Worm (Caenorhabditis elegans) whole organism, L4 larva: ENCODE results near the gene K01A2.10.

Experiments used
- F10B5.3 ChIP-seq: sonication (generic microtip); optimal IDR thresholded peaks from 2 replicates; lab custom pipeline; 2016; ENCODE audit warnings: mild to moderate bottlenecking, missing genetic modification characterization, missing compliant biosample characterization
- F44E2.7 ChIP-seq: fragments of 200-800 bp; sonication (Bioruptor generic); IDR thresholded peaks from 2 replicates; pipeline ENCODE4 v2.1.2; 2022; ENCODE audit warnings: missing genetic modification characterization, missing compliant biosample characterization
- T26A8.4 ChIP-seq: fragments of 200-800 bp; sonication (Bioruptor generic); IDR thresholded peaks from 2 replicates; pipeline ENCODE4 v1.3.6; 2022; ENCODE audit warnings: missing genetic modification characterization, missing compliant biosample characterization
- Y75B8A.6 ChIP-seq: fragments of 200-800 bp; sonication (Bioruptor generic); IDR thresholded peaks from 2 replicates; pipeline ENCODE4 v1.3.6; 2022; ENCODE audit warnings: missing genetic modification reagents, missing genetic modification characterization, missing compliant biosample characterization
- ZK546.5 ChIP-seq, 2 experiments: sonication (generic microtip); optimal IDR thresholded peaks; 2 replicates each; lab custom pipeline; 2017; ENCODE audit warnings: missing biosample characterization in 2 of 2, missing genetic modification characterization in 2 of 2
- ama-1 ChIP-seq: fragments of 150-350 bp; optimal IDR thresholded peaks from 2 replicates; lab custom pipeline; 2014; ENCODE audit warnings: inconsistent platforms, mixed read lengths
- arid-1 ChIP-seq: fragments of 200-800 bp; sonication (Bioruptor generic); conservative IDR thresholded peaks from 2 replicates; pipeline ENCODE4 v1.3.6; 2022; ENCODE audit warnings: missing genetic modification reagents, missing genetic modification characterization, missing compliant biosample characterization
- attf-4 ChIP-seq: sonication (generic microtip); optimal IDR thresholded peaks from 3 replicates; lab custom pipeline; 2017; ENCODE audit warnings: missing biosample characterization, missing genetic modification characterization
- ceh-32 ChIP-seq: sonication (generic microtip); optimal IDR thresholded peaks from 2 replicates; lab custom pipeline; 2016; ENCODE audit warnings: mild to moderate bottlenecking, missing genetic modification characterization, missing compliant biosample characterization; ENCODE audit not compliant: poor library complexity
- ceh-62 ChIP-seq: sonication (generic microtip); optimal IDR thresholded peaks from 2 replicates; lab custom pipeline; 2017; ENCODE audit warnings: missing biosample characterization, missing genetic modification characterization
- ceh-82 ChIP-seq: sonication (generic microtip); optimal IDR thresholded peaks from 2 replicates; lab custom pipeline; 2017; ENCODE audit warnings: missing biosample characterization, missing genetic modification characterization
- daf-8 ChIP-seq: fragments of 200-800 bp; sonication (Bioruptor generic); IDR thresholded peaks from 2 replicates; pipeline ENCODE4 v1.3.6; 2022; ENCODE audit warnings: missing genetic modification characterization, missing compliant biosample characterization
- duxl-1 ChIP-seq: sonication (generic microtip); optimal IDR thresholded peaks from 2 replicates; lab custom pipeline; 2016; ENCODE audit warnings: mild to moderate bottlenecking, missing genetic modification characterization, moderate library complexity, missing compliant biosample characterization; ENCODE audit not compliant: poor library complexity
- dve-1 ChIP-seq: sonication (generic microtip); optimal IDR thresholded peaks from 2 replicates; lab custom pipeline; 2017; ENCODE audit warnings: antibody characterized with exemption, mild to moderate bottlenecking, missing genetic modification characterization, missing compliant biosample characterization; ENCODE audit not compliant: insufficient read depth
- gei-8 ChIP-seq: fragments of 200-800 bp; sonication (Bioruptor generic); optimal IDR thresholded peaks from 2 replicates; lab custom pipeline; 2018; ENCODE audit warnings: mild to moderate bottlenecking, missing genetic modification characterization, missing compliant biosample characterization
- hif-1 ChIP-seq, 2 experiments: sonication (generic microtip); optimal IDR thresholded peaks; 2 replicates each; lab custom pipeline; 2016 to 2017; ENCODE audit warnings: missing compliant biosample characterization in 2 of 2, missing genetic modification characterization in 2 of 2, missing genetic modification reagents in 2 of 2, missing genotype in 2 of 2, mild to moderate bottlenecking in 1 of 2
- hlh-11 ChIP-seq: fragments of 200-800 bp; sonication (Bioruptor generic); optimal IDR thresholded peaks from 2 replicates; lab custom pipeline; 2018; ENCODE audit warnings: mild to moderate bottlenecking, missing genetic modification characterization, missing compliant biosample characterization
- jun-1 ChIP-seq: fragments of 150-350 bp; optimal IDR thresholded peaks from 2 replicates; lab custom pipeline; 2014; ENCODE audit warnings: missing biosample characterization, missing genetic modification reagents, missing genetic modification characterization
- lin-39 ChIP-seq: fragments of 150-350 bp; optimal IDR thresholded peaks from 2 replicates; lab custom pipeline; 2014; ENCODE audit warnings: missing biosample characterization, missing genetic modification reagents, missing genetic modification characterization
- madf-9 ChIP-seq: fragments of 200-800 bp; sonication (Bioruptor generic); conservative IDR thresholded peaks from 2 replicates; pipeline ENCODE4 v1.3.6; 2022; ENCODE audit warnings: missing genetic modification reagents, missing genetic modification characterization, missing compliant biosample characterization
- mdt-29 ChIP-seq: fragments of 200-800 bp; sonication (Bioruptor generic); IDR thresholded peaks from 2 replicates; pipeline ENCODE4 v1.3.6; 2022; ENCODE audit warnings: missing genetic modification reagents, missing genetic modification characterization, missing compliant biosample characterization
- mxl-3 ChIP-seq: fragments of 200-800 bp; sonication (Bioruptor generic); optimal IDR thresholded peaks from 2 replicates; lab custom pipeline; 2018; ENCODE audit warnings: mild to moderate bottlenecking, missing genetic modification characterization, missing compliant biosample characterization
- nhr-102 ChIP-seq: sonication (generic microtip); optimal IDR thresholded peaks from 2 replicates; lab custom pipeline; 2016; ENCODE audit warnings: mild to moderate bottlenecking, missing genetic modification characterization, moderate library complexity, missing compliant biosample characterization
- nhr-11 ChIP-seq: fragments of 150-350 bp; optimal IDR thresholded peaks from 2 replicates; lab custom pipeline; 2014; ENCODE audit warnings: missing biosample characterization, missing genetic modification characterization
- nhr-41 ChIP-seq: fragments of 200-800 bp; sonication (Bioruptor generic); IDR thresholded peaks from 2 replicates; pipeline ENCODE4 v1.3.6; 2022; ENCODE audit warnings: missing genetic modification reagents, missing genetic modification characterization, missing compliant biosample characterization
- nhr-76 ChIP-seq: fragments of 150-350 bp; optimal IDR thresholded peaks from 2 replicates; lab custom pipeline; 2014; ENCODE audit warnings: missing biosample characterization, missing genetic modification characterization
- pha-4 ChIP-seq, 2 experiments: fragments of 150-350 bp in 1 of 2; fragments of 200-800 bp in 1 of 2; sonication (Bioruptor generic) in 1 of 2; IDR thresholded peaks in 1 of 2; optimal IDR thresholded peaks in 1 of 2; 2 replicates each; pipeline versions ENCODE4 v1.3.6 to Lab custom; 2014 to 2022; ENCODE audit warnings: missing genetic modification characterization in 2 of 2, missing genetic modification reagents in 2 of 2, missing biosample characterization in 1 of 2, missing compliant biosample characterization in 1 of 2
- php-3 ChIP-seq: fragments of 200-800 bp; sonication (Bioruptor generic); IDR thresholded peaks from 2 replicates; pipeline ENCODE4 v1.3.6; 2022; ENCODE audit warnings: missing genetic modification reagents, missing genetic modification characterization, missing compliant biosample characterization
- saeg-2 ChIP-seq: fragments of 200-800 bp; sonication (Bioruptor generic); IDR thresholded peaks from 2 replicates; pipeline ENCODE4 v1.3.6; 2022; ENCODE audit warnings: missing genetic modification reagents, missing genetic modification characterization, missing compliant biosample characterization
- skn-1 ChIP-seq: fragments of 150-350 bp; optimal IDR thresholded peaks from 2 replicates; lab custom pipeline; 2014; ENCODE audit warnings: missing biosample characterization, missing genetic modification characterization
- spr-1 ChIP-seq: sonication (generic microtip); optimal IDR thresholded peaks from 2 replicates; lab custom pipeline; 2016; ENCODE audit warnings: mild to moderate bottlenecking, missing genetic modification characterization, missing compliant biosample characterization
- spr-3 ChIP-seq: fragments of 200-800 bp; sonication (Bioruptor generic); optimal IDR thresholded peaks from 2 replicates; lab custom pipeline; 2018; ENCODE audit warnings: mild to moderate bottlenecking, missing genetic modification characterization, missing compliant biosample characterization
- tag-97 ChIP-seq: fragments of 200-800 bp; sonication (Bioruptor generic); IDR thresholded peaks from 2 replicates; pipeline ENCODE4 v1.3.6; 2022; ENCODE audit warnings: missing genetic modification characterization, missing compliant biosample characterization
- unc-130 ChIP-seq: sonication (generic microtip); optimal IDR thresholded peaks from 2 replicates; lab custom pipeline; 2016; ENCODE audit warnings: missing genetic modification reagents, missing genetic modification characterization, missing compliant biosample characterization
- unc-39 ChIP-seq: sonication (generic microtip); optimal IDR thresholded peaks from 2 replicates; lab custom pipeline; 2017; ENCODE audit warnings: missing biosample characterization, missing genetic modification characterization
- unc-62 ChIP-seq, 3 experiments: fragments of 150-350 bp in 1 of 3; sonication (generic microtip); optimal IDR thresholded peaks in 2 of 3; peaks in 1 of 3; 1 replicate in 1 of 3; 2 replicates in 2 of 3; lab custom pipeline; 2014 to 2017; ENCODE audit warnings: missing biosample characterization in 3 of 3, missing genetic modification characterization in 3 of 3, missing genetic modification reagents in 3 of 3, missing genotype in 1 of 3
- vab-7 ChIP-seq: fragments of 200-800 bp; sonication (Bioruptor generic); IDR thresholded peaks from 2 replicates; pipeline ENCODE4 v1.3.6; 2022; ENCODE audit warnings: missing genetic modification reagents, missing genetic modification characterization, missing compliant biosample characterization
- zag-1 ChIP-seq: fragments of 150-350 bp; optimal IDR thresholded peaks from 2 replicates; lab custom pipeline; 2014; ENCODE audit warnings: missing biosample characterization, missing genetic modification characterization
- zfp-2 ChIP-seq: sonication (generic microtip); optimal IDR thresholded peaks from 2 replicates; lab custom pipeline; 2016; ENCODE audit warnings: mild to moderate bottlenecking, missing genetic modification characterization, missing compliant biosample characterization
- zip-11 ChIP-seq: fragments of 200-800 bp; sonication (Bioruptor generic); IDR thresholded peaks from 2 replicates; pipeline ENCODE4 v1.3.6; 2022; ENCODE audit warnings: missing genetic modification characterization, missing compliant biosample characterization
- ztf-11 ChIP-seq: fragments of 150-350 bp; optimal IDR thresholded peaks from 2 replicates; lab custom pipeline; 2014; ENCODE audit warnings: missing biosample characterization, missing genetic modification characterization
- ztf-7 ChIP-seq: fragments of 150-350 bp; optimal IDR thresholded peaks from 2 replicates; lab custom pipeline; 2014; ENCODE audit warnings: missing biosample characterization, missing genetic modification characterization

K01A2.10 gene

ce11 chrII:300977-301772 lies 21.7 kb downstream of the K01A2.10 start, which contains the start of gene K01A2.5 (continued):
- TF ChIP-seq nhr-41 (GFP tag; lab: Robert Waterston, UW) = no peak
- no peak for TF ChIP-seq ceh-32 (tag; lab: Kevin White, UChicago)
- TF ChIP-seq ztf-11 (tag; lab: Kevin White, UChicago) = no peak
- TF ChIP-seq ceh-62 (tag; lab: Kevin White, UChicago) = no peak
- no peak for TF ChIP-seq gei-8 (GFP tag; lab: Kevin White, UChicago)
- no peak for TF ChIP-seq nhr-102 (tag; lab: Kevin White, UChicago)
- peak; percentile 35 for TF ChIP-seq mxl-3
- no peak for TF ChIP-seq duxl-1
- TF ChIP-seq php-3 (GFP tag; lab: Robert Waterston, UW) = no peak
- no peak for TF ChIP-seq ztf-7 (tag; lab: Kevin White, UChicago)
- TF ChIP-seq madf-9 (GFP tag; lab: Robert Waterston, UW) = no peak
- TF ChIP-seq zag-1 (tag; lab: Kevin White, UChicago) = no peak
- no peak for TF ChIP-seq ZK546.5 (tag; optimal IDR thresholded peaks at IDR 0.05; lab: Kevin White, UChicago)
- no peak for TF ChIP-seq arid-1
- TF ChIP-seq zfp-2 (tag; lab: Kevin White, UChicago) = no peak
- no peak for TF ChIP-seq unc-130 (GFP tag; lab: Kevin White, UChicago)
- peak; percentile 34 for TF ChIP-seq hlh-11 (tag; lab: Kevin White, UChicago)
- no peak for TF ChIP-seq mdt-29 (GFP tag; lab: Robert Waterston, UW)
- TF ChIP-seq Y75B8A.6 (GFP tag; lab: Robert Waterston, UW) = no peak
- no peak for TF ChIP-seq nhr-76 (tag; lab: Kevin White, UChicago)
- TF ChIP-seq ama-1 (lab: Kevin White, UChicago) = no peak
- no peak for TF ChIP-seq attf-4 (tag; lab: Kevin White, UChicago)
- TF ChIP-seq nhr-11 = no peak
- no peak for TF ChIP-seq unc-39 (tag; lab: Kevin White, UChicago)
- TF ChIP-seq hif-1 (tag; optimal IDR thresholded peaks at IDR 0.05; lab: Kevin White, UChicago) = no peak

ce11 chrII:299684-300083 lies 23.2 kb downstream of the K01A2.10 start, which contains the start of gene K01A2.6:
K01A2.6 (plus strand) TSS chrII:299984.
- TF ChIP-seq unc-62 (GFP tag; optimal IDR thresholded peaks at IDR 0.05 in 1 of 2; lab: Kevin White, UChicago) = peak in 1 of 2 experiments; percentile 14
- TF ChIP-seq unc-62 (tag; optimal IDR thresholded peaks at IDR 0.05; lab: Kevin White, UChicago) = no peak
- no peak for TF ChIP-seq zip-11 (GFP tag; lab: Robert Waterston, UW)
- no peak for TF ChIP-seq F10B5.3 (tag; lab: Kevin White, UChicago)
- TF ChIP-seq ceh-32 (tag; lab: Kevin White, UChicago) = no peak
- TF ChIP-seq spr-3 (GFP tag; lab: Kevin White, UChicago) = no peak
- no peak for TF ChIP-seq F44E2.7 (GFP tag; lab: Robert Waterston, UW)

ce11 chrII:296911-297440 lies 25.9 kb downstream of the K01A2.10 start, which contains the start of the genes clec-117 and B0432.1:
clec-117 (minus strand) TSS chrII:297011.
B0432.1 (plus strand) TSS chrII:297390.
- no peak for TF ChIP-seq tag-97 (GFP tag; lab: Robert Waterston, UW)
- no peak for TF ChIP-seq skn-1
- no peak for TF ChIP-seq saeg-2
- no peak for TF ChIP-seq madf-9 (GFP tag; lab: Robert Waterston, UW)
- TF ChIP-seq daf-8 (GFP tag; lab: Robert Waterston, UW) = no peak
- TF ChIP-seq T26A8.4 (GFP tag; lab: Robert Waterston, UW) = no peak
- no peak for TF ChIP-seq php-3 (GFP tag; lab: Robert Waterston, UW)
- TF ChIP-seq zag-1 (tag; lab: Kevin White, UChicago) = no peak
- TF ChIP-seq pha-4 (GFP tag; IDR thresholded peaks at IDR 0.05; lab: Robert Waterston, UW) = no peak
- TF ChIP-seq pha-4 (tag; optimal IDR thresholded peaks at IDR 0.05; lab: Kevin White, UChicago) = no peak
- no peak for TF ChIP-seq spr-1 (tag; lab: Kevin White, UChicago)
- no peak for TF ChIP-seq hlh-11 (tag; lab: Kevin White, UChicago)
- TF ChIP-seq vab-7 (GFP tag; lab: Robert Waterston, UW) = no peak
- TF ChIP-seq ceh-82 (tag; lab: Kevin White, UChicago) = no peak
- no peak for TF ChIP-seq zfp-2 (tag; lab: Kevin White, UChicago)
- no peak for TF ChIP-seq lin-39 (tag; lab: Kevin White, UChicago)
- TF ChIP-seq dve-1 = no peak
- no peak for TF ChIP-seq jun-1 (tag; lab: Kevin White, UChicago)
- TF ChIP-seq unc-62 (GFP tag; optimal IDR thresholded peaks at IDR 0.05 in 1 of 2; lab: Kevin White, UChicago) = no peak
- no peak for TF ChIP-seq unc-62 (tag; optimal IDR thresholded peaks at IDR 0.05; lab: Kevin White, UChicago)
- TF ChIP-seq, all 104 proteins: peak for 0
